Fruit fly (Drosophila melanogaster): Measurements from ENCODE around the gene CG44001.
A peak's percentile ranks its signal among the peaks of the same experiment; 100 is the strongest.

Gene CG44001

DNA sequence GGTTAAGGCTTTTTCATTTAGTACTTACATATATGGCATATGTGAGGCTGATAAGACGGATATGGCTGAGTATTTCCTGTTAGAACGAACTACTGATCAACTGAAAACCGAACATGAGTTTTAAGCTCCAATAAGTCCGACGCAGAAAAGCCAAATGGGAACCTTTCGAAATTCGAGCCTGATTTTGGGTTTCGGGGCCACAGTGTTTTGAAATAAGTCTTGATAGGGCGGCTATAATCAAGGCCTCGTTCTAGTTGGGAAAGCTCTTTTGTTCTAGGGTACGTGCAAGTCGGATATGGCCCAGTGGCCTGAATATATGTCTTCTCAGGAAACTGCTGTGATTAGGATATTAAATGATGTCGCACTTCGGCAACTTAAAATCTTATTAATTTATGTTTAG, 15.0 kb upstream of the CG44001 start, which contains the start of gene vkg:
Gene vkg (minus strand): TSS at position 101 of the 400 bp plus-strand sequence.
- TF ChIP-seq CG7368 (GFP tag; optimal IDR thresholded peaks at IDR 0.05) (no peak), CG6163 (GFP tag; IDR thresholded peaks at IDR 0.05) (no peak)

DNA sequence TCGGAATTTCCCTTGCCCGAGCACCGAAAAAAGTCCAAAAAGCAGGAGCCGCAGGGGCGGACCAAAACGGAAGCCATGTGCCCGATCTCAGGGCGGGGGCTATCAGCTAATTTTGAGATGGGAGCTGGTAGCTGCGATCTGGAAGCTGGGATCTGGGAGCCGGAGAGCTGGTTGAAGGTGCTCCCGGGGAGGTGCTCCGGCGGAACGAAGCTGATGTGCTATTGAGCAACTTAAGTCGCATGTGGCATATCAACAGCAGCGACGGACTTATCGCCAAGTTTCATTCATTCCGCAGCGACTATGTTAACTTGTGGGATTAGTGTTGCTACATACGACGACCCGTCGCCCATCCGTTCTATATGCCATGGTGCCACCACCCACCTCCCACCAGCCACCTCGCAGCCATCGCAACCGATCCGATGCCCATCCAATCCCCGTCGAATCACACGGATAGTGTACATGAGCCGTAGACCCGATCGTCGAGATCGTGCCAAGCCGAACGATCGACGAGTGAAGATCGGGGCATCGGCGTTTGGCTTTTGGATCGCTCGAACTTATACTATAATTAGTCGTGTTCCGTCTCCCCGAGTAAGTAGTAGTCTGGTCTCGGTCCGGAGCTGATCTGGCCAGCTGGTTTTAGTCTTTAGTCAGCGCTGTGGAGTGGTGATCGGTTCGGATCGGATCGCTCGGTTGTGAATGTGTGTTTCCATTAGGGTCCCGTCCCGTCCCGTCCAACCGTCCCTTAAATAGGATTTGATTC, 13.8 kb upstream of the CG44001 start, which contains the start of gene Col4a1:
Gene Col4a1 (plus strand): TSS at position 561 of the 760 bp plus-strand sequence.
- TF ChIP-seq svp (GFP tag) (peak; percentile 73), CG6163 (GFP tag; IDR thresholded peaks at IDR 0.05) (0 out of 3 replicates have a peak, but pooled peaks have one; percentile 22), eg (GFP tag; IDR thresholded peaks at IDR 0.05) (0 out of 3 replicates have a peak, but pooled peaks have one; percentile 12), Eip78C (GFP tag) (peak; percentile 15), CG6854 (GFP tag; optimal IDR thresholded peaks at IDR 0.05) (no peak)

DNA sequence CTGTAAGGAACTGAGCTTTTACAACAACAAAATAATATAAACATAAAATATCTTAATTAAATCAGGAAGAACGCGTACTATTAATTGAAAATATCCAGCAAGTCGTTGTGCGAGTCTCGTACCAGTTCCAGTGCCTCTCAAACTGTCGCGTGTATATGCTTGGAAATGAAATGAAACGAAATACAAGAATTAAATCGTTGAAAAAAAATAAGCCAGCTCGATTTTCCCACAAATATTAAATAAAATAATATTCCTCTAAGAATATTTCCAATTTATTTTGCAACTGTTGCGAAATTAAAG, 13.3 kb upstream of the CG44001 start:
- no peak for TF ChIP-seq dac (GFP tag; optimal IDR thresholded peaks at IDR 0.05)
- no peak for TF ChIP-seq Hr4 (GFP tag; optimal IDR thresholded peaks at IDR 0.05)
- TF ChIP-seq Hr39 (GFP tag; optimal IDR thresholded peaks at IDR 0.05): no peak
- TF ChIP-seq CG3919 (GFP tag; optimal IDR thresholded peaks at IDR 0.05): no peak
- no peak for TF ChIP-seq cyc (GFP tag; optimal IDR thresholded peaks at IDR 0.05)
- TF ChIP-seq CG6163 (GFP tag; IDR thresholded peaks at IDR 0.05): no peak
- no peak for TF ChIP-seq Sox102F (GFP tag; optimal IDR thresholded peaks at IDR 0.05)
- no peak for TF ChIP-seq CG6792 (GFP tag; optimal IDR thresholded peaks at IDR 0.05)
- no peak for TF ChIP-seq OdsH (GFP tag; optimal IDR thresholded peaks at IDR 0.05)
- TF ChIP-seq CG11762 (GFP tag; optimal IDR thresholded peaks at IDR 0.05; ENCODE audit: insufficient read depth): no peak
- no peak for TF ChIP-seq lz (GFP tag; optimal IDR thresholded peaks at IDR 0.05)

DNA sequence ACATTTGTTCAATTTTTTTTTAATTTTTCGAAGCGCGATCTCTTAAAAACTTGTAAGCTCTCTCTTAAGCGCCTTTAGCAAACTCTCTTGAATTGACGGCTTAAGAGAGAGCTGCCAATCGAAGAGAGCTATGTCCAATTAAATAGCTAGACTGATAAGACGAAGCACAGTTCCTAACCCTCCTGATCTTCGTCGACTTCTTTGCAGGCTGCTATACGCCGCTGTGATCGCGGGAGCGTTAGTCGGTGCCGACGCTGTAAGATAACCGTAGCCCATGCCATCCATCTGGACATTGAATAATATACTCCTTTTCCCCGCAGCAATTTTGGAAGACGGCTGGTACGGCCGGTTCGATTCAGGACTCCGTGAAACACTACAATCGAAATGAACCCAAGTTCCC, 12.5 kb upstream of the CG44001 start:
- TF ChIP-seq svp (GFP tag) (peak; percentile 99), spab (GFP tag; optimal IDR thresholded peaks at IDR 0.05) (no peak)

DNA sequence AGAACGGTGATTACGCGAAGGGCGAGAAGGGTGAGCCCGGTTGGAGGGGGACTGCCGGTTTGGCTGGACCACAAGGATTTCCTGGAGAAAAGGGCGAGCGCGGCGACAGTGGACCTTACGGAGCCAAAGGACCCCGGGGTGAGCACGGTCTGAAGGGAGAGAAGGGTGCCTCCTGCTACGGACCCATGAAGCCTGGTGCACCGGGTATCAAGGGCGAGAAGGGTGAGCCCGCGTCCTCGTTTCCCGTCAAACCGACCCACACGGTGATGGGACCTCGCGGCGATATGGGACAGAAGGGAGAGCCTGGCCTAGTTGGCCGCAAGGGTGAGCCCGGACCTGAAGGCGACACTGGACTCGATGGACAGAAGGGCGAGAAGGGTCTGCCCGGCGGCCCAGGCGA, 11.7 kb upstream of the CG44001 start:
- TF ChIP-seq CG6792 (GFP tag; optimal IDR thresholded peaks at IDR 0.05) (no peak), Smox (GFP tag; optimal IDR thresholded peaks at IDR 0.05) (no peak), Met (GFP tag; optimal IDR thresholded peaks at IDR 0.05) (no peak), CG3919 (GFP tag; optimal IDR thresholded peaks at IDR 0.05) (no peak), CG11294 (GFP tag; IDR thresholded peaks at IDR 0.05) (no peak), CG3032 (tag; optimal IDR thresholded peaks at IDR 0.05) (no peak), CG6163 (GFP tag; IDR thresholded peaks at IDR 0.05) (no peak), CG16779 (tag; optimal IDR thresholded peaks at IDR 0.05) (no peak), Sox15 (GFP tag; optimal IDR thresholded peaks at IDR 0.05) (no peak), achi (GFP tag; optimal IDR thresholded peaks at IDR 0.05) (no peak), Gug (GFP tag; IDR thresholded peaks at IDR 0.05) (no peak), CG10631 (GFP tag; optimal IDR thresholded peaks at IDR 0.05) (no peak), Sox14 (GFP tag; optimal IDR thresholded peaks at IDR 0.05) (no peak), CG8119 (GFP tag; IDR thresholded peaks at IDR 0.05) (no peak)

DNA sequence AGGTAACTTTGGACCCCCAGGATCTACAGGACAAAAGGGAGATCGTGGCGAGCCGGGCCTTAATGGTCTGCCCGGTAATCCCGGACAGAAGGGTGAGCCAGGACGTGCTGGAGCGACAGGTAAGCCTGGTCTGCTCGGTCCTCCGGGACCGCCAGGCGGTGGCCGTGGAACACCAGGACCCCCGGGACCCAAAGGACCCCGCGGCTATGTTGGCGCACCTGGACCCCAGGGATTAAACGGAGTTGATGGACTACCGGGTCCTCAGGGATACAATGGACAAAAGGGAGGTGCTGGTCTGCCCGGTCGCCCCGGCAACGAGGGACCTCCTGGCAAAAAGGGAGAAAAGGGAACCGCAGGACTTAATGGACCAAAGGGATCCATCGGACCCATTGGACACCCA, 11.2 kb upstream of the CG44001 start:
- TF ChIP-seq fd59A (GFP tag; optimal IDR thresholded peaks at IDR 0.05): no peak

DNA sequence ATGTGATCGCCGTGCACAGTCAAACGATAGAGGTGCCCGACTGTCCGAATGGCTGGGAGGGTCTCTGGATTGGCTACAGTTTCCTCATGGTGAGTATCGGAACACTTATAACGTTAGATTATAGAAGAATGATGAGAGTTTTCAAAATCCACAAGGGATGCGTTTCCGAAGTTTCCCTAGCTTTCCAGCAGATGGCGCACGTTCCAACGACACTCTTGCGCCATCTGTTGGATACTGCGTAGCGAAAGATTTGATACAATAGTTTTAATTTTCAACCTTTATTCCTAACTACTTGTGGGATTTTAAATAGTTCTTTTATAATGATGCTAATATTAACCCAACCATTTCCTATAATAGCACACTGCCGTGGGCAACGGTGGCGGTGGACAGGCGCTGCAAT, 7.0 kb upstream of the CG44001 start:
- TF ChIP-seq CG7368 (GFP tag; optimal IDR thresholded peaks at IDR 0.05) (no peak), CG1621 (tag; optimal IDR thresholded peaks at IDR 0.05) (no peak), vri (GFP tag; optimal IDR thresholded peaks at IDR 0.05) (no peak), Sox15 (GFP tag; optimal IDR thresholded peaks at IDR 0.05) (no peak), CG32006 (GFP tag; optimal IDR thresholded peaks at IDR 0.05) (no peak), lz (GFP tag; optimal IDR thresholded peaks at IDR 0.05) (no peak), topi (GFP tag; optimal IDR thresholded peaks at IDR 0.05) (no peak), Sox14 (GFP tag; optimal IDR thresholded peaks at IDR 0.05) (no peak), CG3919 (GFP tag; optimal IDR thresholded peaks at IDR 0.05) (no peak), CG34406 (GFP tag; optimal IDR thresholded peaks at IDR 0.05) (no peak), achi (GFP tag; optimal IDR thresholded peaks at IDR 0.05) (no peak), CG10631 (GFP tag; optimal IDR thresholded peaks at IDR 0.05) (no peak), Hr4 (GFP tag; optimal IDR thresholded peaks at IDR 0.05) (no peak), CG31627 (GFP tag; optimal IDR thresholded peaks at IDR 0.05) (no peak), ss (GFP tag; optimal IDR thresholded peaks at IDR 0.05) (no peak), CG8632 (GFP tag; optimal IDR thresholded peaks at IDR 0.05) (no peak), pdm3 (GFP tag; optimal IDR thresholded peaks at IDR 0.05) (no peak), fkh (GFP tag; optimal IDR thresholded peaks at IDR 0.05) (no peak), CG11294 (GFP tag; IDR thresholded peaks at IDR 0.05) (no peak), spab (GFP tag; optimal IDR thresholded peaks at IDR 0.05) (no peak)

Data from whole organism, prepupa.